Worm (Caenorhabditis elegans) whole organism, L3 larva: ENCODE data around the gene Y42H9AR.5.

Experiments
- egl-27 ChIP-seq: sonication (generic microtip); optimal IDR thresholded peaks from 4 replicates; lab custom pipeline; 2017; ENCODE audit warnings: missing biosample characterization, missing genetic modification reagents, missing genetic modification characterization
- elt-1 ChIP-seq: fragments of 150-350 bp; optimal IDR thresholded peaks from 2 replicates; lab custom pipeline; 2014; ENCODE audit warnings: missing biosample characterization, missing genetic modification characterization
- elt-2 ChIP-seq: sonication (generic microtip); optimal IDR thresholded peaks from 2 replicates; lab custom pipeline; 2016; ENCODE audit warnings: missing genetic modification reagents, mild to moderate bottlenecking, missing genetic modification characterization, missing compliant biosample characterization
- lin-15B ChIP-seq: fragments of 150-350 bp; optimal IDR thresholded peaks from 2 replicates; lab custom pipeline; 2014; ENCODE audit warnings: missing biosample characterization, missing genetic modification characterization
- mdl-1 ChIP-seq: fragments of 150-350 bp; optimal IDR thresholded peaks from 2 replicates; lab custom pipeline; 2014; ENCODE audit warnings: missing biosample characterization, missing genetic modification characterization
- nhr-11 ChIP-seq: fragments of 150-350 bp; optimal IDR thresholded peaks from 2 replicates; lab custom pipeline; 2014; ENCODE audit warnings: missing biosample characterization, missing genetic modification characterization
- nhr-237 ChIP-seq: fragments of 150-350 bp; optimal IDR thresholded peaks from 2 replicates; lab custom pipeline; 2014; ENCODE audit warnings: missing biosample characterization, missing genetic modification characterization
- nhr-28 ChIP-seq: fragments of 150-350 bp; optimal IDR thresholded peaks from 2 replicates; lab custom pipeline; 2014; ENCODE audit warnings: missing biosample characterization, missing genetic modification characterization
- nhr-43 ChIP-seq: sonication (generic microtip); optimal IDR thresholded peaks from 2 replicates; lab custom pipeline; 2016; ENCODE audit warnings: mild to moderate bottlenecking, missing genetic modification characterization, missing compliant biosample characterization; ENCODE audit not compliant: poor library complexity, severe bottlenecking
- nhr-77 ChIP-seq: fragments of 150-350 bp; optimal IDR thresholded peaks from 2 replicates; lab custom pipeline; 2014; ENCODE audit warnings: missing biosample characterization, missing genetic modification characterization
- pha-4 ChIP-seq: fragments of 150-350 bp; optimal IDR thresholded peaks from 2 replicates; lab custom pipeline; 2014; ENCODE audit warnings: missing biosample characterization, missing genetic modification reagents, missing genetic modification characterization
- tbx-2 ChIP-seq: sonication (generic microtip); optimal IDR thresholded peaks from 2 replicates; lab custom pipeline; 2016; ENCODE audit warnings: mild to moderate bottlenecking, missing genetic modification characterization, missing compliant biosample characterization

ce11 chrIV:8112187-8112586 is 9.9 kb downstream of the Y42H9AR.5 start, which contains the start of gene Y42H9AR.4:
- TF ChIP-seq nhr-77 (tag; lab: Kevin White, UChicago), result no peak
- no peak for TF ChIP-seq nhr-237
- no peak for TF ChIP-seq nhr-11 (tag; lab: Kevin White, UChicago)
- no peak for TF ChIP-seq nhr-28 (tag; lab: Kevin White, UChicago)
- TF ChIP-seq egl-27, result no peak
- TF ChIP-seq tbx-2 (tag; lab: Kevin White, UChicago), result no peak
- no peak for TF ChIP-seq elt-1 (tag; lab: Kevin White, UChicago)
- TF ChIP-seq mdl-1 (tag; lab: Kevin White, UChicago), result no peak
- peak; percentile 33 for TF ChIP-seq pha-4 (tag; lab: Kevin White, UChicago)
- TF ChIP-seq nhr-43 (tag; lab: Kevin White, UChicago), result peak; percentile 27
- peak; percentile 39 for TF ChIP-seq elt-2
- no peak for TF ChIP-seq lin-15B (tag; lab: Kevin White, UChicago)
